Worm (Caenorhabditis elegans) whole organism, young adult: Measurements from ENCODE around the gene ckc-1.

Experiments used
- F49E8.2 ChIP-seq: sonication (generic microtip); optimal IDR thresholded peaks from 3 replicates; lab custom pipeline; 2017; ENCODE audit warnings: missing genetic modification characterization, mild to moderate bottlenecking, missing compliant biosample characterization, antibody characterized with exemption, moderate library complexity; ENCODE audit not compliant: insufficient read depth
- ama-1 ChIP-seq, 3 experiments: fragments of 150-350 bp in 1 of 3; sonication (generic microtip) in 2 of 3; optimal IDR thresholded peaks; 2 replicates each; lab custom pipeline; 2014 to 2018; ENCODE audit warnings: missing biosample characterization in 2 of 3, missing genetic modification characterization in 2 of 3, missing genetic modification reagents in 2 of 3
- let-526 ChIP-seq: fragments of 200-800 bp; sonication (Bioruptor generic); IDR thresholded peaks from 2 replicates; pipeline ENCODE4 v1.3.6; 2022; ENCODE audit warnings: missing genetic modification reagents, missing genetic modification characterization, missing compliant biosample characterization
- snpc-1.3 ChIP-seq: sonication (generic microtip); optimal IDR thresholded peaks from 2 replicates; lab custom pipeline; 2017; ENCODE audit warnings: missing genetic modification characterization, mild to moderate bottlenecking, missing compliant biosample characterization, antibody characterized with exemption, moderate library complexity, missing genotype, missing genetic modification reagents; ENCODE audit not compliant: insufficient read depth
- snpc-4 ChIP-seq, 5 experiments: fragments of 150-350 bp in 1 of 5; sonication (generic microtip) in 4 of 5; optimal IDR thresholded peaks; 2 replicates each; lab custom pipeline; 2014 to 2018; ENCODE audit warnings: missing genetic modification characterization in 5 of 5, missing biosample characterization in 3 of 5, antibody characterized with exemption in 2 of 5, mild to moderate bottlenecking in 2 of 5, missing compliant biosample characterization in 2 of 5, missing genotype in 2 of 5, moderate library complexity in 2 of 5, missing genetic modification reagents in 1 of 5

- no peak for TF ChIP-seq snpc-4 (GFP tag; optimal IDR thresholded peaks at IDR 0.05; lab: Kevin White, UChicago)
- TF ChIP-seq snpc-4 (tag; optimal IDR thresholded peaks at IDR 0.05; lab: Kevin White, UChicago) = no peak
- no peak for TF ChIP-seq F49E8.2 (tag; lab: Kevin White, UChicago)
- no peak for TF ChIP-seq ama-1 (optimal IDR thresholded peaks at IDR 0.05; lab: Kevin White, UChicago)
- no peak for TF ChIP-seq ama-1 (GFP tag; optimal IDR thresholded peaks at IDR 0.05; lab: Kevin White, UChicago)
- TF ChIP-seq snpc-1.3 (tag; lab: Kevin White, UChicago) = no peak
- TF ChIP-seq let-526 (GFP tag; lab: Robert Waterston, UW) = no peak
Observed at ce11 chrX:3563903-3564302, 12.5 kb upstream of the ckc-1 start, which contains the start of gene vit-4.
